Worm (Caenorhabditis elegans) whole organism, early embryonic: ENCODE data around the gene F52C12.6.

Source experiments
- F13C5.2 ChIP-seq: sonication (generic microtip); optimal IDR thresholded peaks from 2 replicates; lab custom pipeline; 2017; ENCODE audit warnings: mild to moderate bottlenecking, missing genetic modification characterization, inconsistent platforms, missing compliant biosample characterization
- aly-1 ChIP-seq: sonication (generic microtip); optimal IDR thresholded peaks from 2 replicates; lab custom pipeline; 2016; ENCODE audit warnings: missing genetic modification characterization, missing compliant biosample characterization
- ama-1 ChIP-seq: fragments of 150-350 bp; optimal IDR thresholded peaks from 2 replicates; lab custom pipeline; 2014
- ceh-13 ChIP-seq: fragments of 200-800 bp; sonication (Bioruptor generic); optimal IDR thresholded peaks from 2 replicates; lab custom pipeline; 2018; ENCODE audit warnings: mild to moderate bottlenecking, missing genetic modification characterization, missing compliant biosample characterization
- ceh-36 ChIP-seq: sonication (generic microtip); optimal IDR thresholded peaks from 2 replicates; lab custom pipeline; 2016; ENCODE audit warnings: missing genetic modification characterization, inconsistent platforms, missing compliant biosample characterization
- ets-7 ChIP-seq: sonication (generic microtip); optimal IDR thresholded peaks from 2 replicates; lab custom pipeline; 2016; ENCODE audit warnings: missing genotype, missing genetic modification characterization, missing compliant biosample characterization
- flt-1 ChIP-seq: fragments of 200-800 bp; sonication (Bioruptor generic); IDR thresholded peaks from 2 replicates; pipeline ENCODE4 v1.3.6; 2022; ENCODE audit warnings: missing genetic modification characterization, missing compliant biosample characterization
- hmbx-1 ChIP-seq: sonication (generic microtip); optimal IDR thresholded peaks from 2 replicates; lab custom pipeline; 2016; ENCODE audit warnings: mild to moderate bottlenecking, missing genetic modification characterization, missing compliant biosample characterization
- hnd-1 ChIP-seq: sonication (generic microtip); optimal IDR thresholded peaks from 2 replicates; lab custom pipeline; 2016; ENCODE audit warnings: missing genetic modification characterization, missing compliant biosample characterization
- pes-1 ChIP-seq: fragments of 200-800 bp; sonication (Bioruptor generic); IDR thresholded peaks from 2 replicates; pipeline ENCODE4 v1.3.6; 2022; ENCODE audit warnings: missing genetic modification reagents, missing genetic modification characterization, missing compliant biosample characterization
- scrt-1 ChIP-seq: fragments of 200-800 bp; sonication (Bioruptor generic); IDR thresholded peaks from 2 replicates; pipeline ENCODE4 v1.3.6; 2022; ENCODE audit warnings: missing genetic modification characterization, missing compliant biosample characterization
- tbx-37 ChIP-seq: fragments of 200-800 bp; sonication (Bioruptor generic); conservative IDR thresholded peaks from 2 replicates; pipeline ENCODE4 v1.3.6; 2022; ENCODE audit warnings: missing genetic modification reagents, missing genetic modification characterization, missing compliant biosample characterization
- tra-4 ChIP-seq: sonication (generic microtip); optimal IDR thresholded peaks from 2 replicates; lab custom pipeline; 2017; ENCODE audit warnings: missing genetic modification characterization, missing compliant biosample characterization

ce11 chrIV:1975594-1975993 is 19.1 kb downstream of the F52C12.6 start:
- TF ChIP-seq scrt-1 (GFP tag; lab: Robert Waterston, UW) (no peak), hmbx-1 (no peak), pes-1 (GFP tag; lab: Robert Waterston, UW) (no peak), tra-4 (tag; lab: Kevin White, UChicago) (no peak), tbx-37 (GFP tag; lab: Robert Waterston, UW) (no peak), ama-1 (no peak), hnd-1 (tag; lab: Kevin White, UChicago) (no peak), flt-1 (no peak), aly-1 (tag; lab: Kevin White, UChicago) (no peak), ets-7 (tag; lab: Kevin White, UChicago) (no peak), F13C5.2 (tag; lab: Kevin White, UChicago) (no peak), ceh-13 (no peak), ceh-36 (tag; lab: Kevin White, UChicago) (no peak)
